Fruit fly (Drosophila melanogaster) whole organism, pupa: ENCODE data around the gene RpS5a.

Experiments used
- CG10348 ChIP-seq: fragments of 200-800 bp; sonication (Bioruptor generic); IDR thresholded peaks from 2 replicates; pipeline ENCODE4 v1.3.6; 2022; ENCODE audit warnings: missing biosample characterization, missing genetic modification characterization
- CG13204 ChIP-seq: fragments of 200-800 bp; sonication (Bioruptor generic); optimal IDR thresholded peaks from 2 replicates; lab custom pipeline; 2018; ENCODE audit warnings: missing biosample characterization, mild to moderate bottlenecking, missing genetic modification characterization, moderate library complexity
- CG15710 ChIP-seq: fragments of 200-800 bp; sonication (Bioruptor generic); optimal IDR thresholded peaks from 2 replicates; lab custom pipeline; 2018; ENCODE audit warnings: missing biosample characterization, mild to moderate bottlenecking, missing genetic modification characterization, moderate library complexity
- CG8301 ChIP-seq: fragments of 200-800 bp; sonication (Bioruptor generic); optimal IDR thresholded peaks from 2 replicates; lab custom pipeline; 2018; ENCODE audit warnings: missing biosample characterization, mild to moderate bottlenecking, missing genetic modification characterization
- CG9948 ChIP-seq: fragments of 200-800 bp; sonication (Bioruptor generic); optimal IDR thresholded peaks from 2 replicates; lab custom pipeline; 2018; ENCODE audit warnings: missing biosample characterization, mild to moderate bottlenecking, missing genetic modification characterization, moderate library complexity
- Pif1B ChIP-seq: fragments of 200-800 bp; sonication (Bioruptor generic); optimal IDR thresholded peaks from 3 replicates; lab custom pipeline; 2016; ENCODE audit warnings: missing biosample characterization, missing genetic modification characterization
- Snoo ChIP-seq: fragments of 200-800 bp; sonication (Bioruptor generic); optimal IDR thresholded peaks from 3 replicates; lab custom pipeline; 2017; ENCODE audit warnings: missing biosample characterization, mild to moderate bottlenecking, missing genetic modification characterization, inconsistent platforms
- fd96Ca ChIP-seq: fragments of 200-800 bp; sonication (Bioruptor generic); IDR thresholded peaks from 3 replicates; pipeline ENCODE4 v1.3.6; 2022; ENCODE audit warnings: missing biosample characterization, missing genetic modification characterization
- rn ChIP-seq: fragments of 200-800 bp; sonication (Bioruptor generic); IDR thresholded peaks from 2 replicates; pipeline ENCODE4 v1.3.6; 2022; ENCODE audit warnings: missing biosample characterization, missing genetic modification characterization

DNA sequence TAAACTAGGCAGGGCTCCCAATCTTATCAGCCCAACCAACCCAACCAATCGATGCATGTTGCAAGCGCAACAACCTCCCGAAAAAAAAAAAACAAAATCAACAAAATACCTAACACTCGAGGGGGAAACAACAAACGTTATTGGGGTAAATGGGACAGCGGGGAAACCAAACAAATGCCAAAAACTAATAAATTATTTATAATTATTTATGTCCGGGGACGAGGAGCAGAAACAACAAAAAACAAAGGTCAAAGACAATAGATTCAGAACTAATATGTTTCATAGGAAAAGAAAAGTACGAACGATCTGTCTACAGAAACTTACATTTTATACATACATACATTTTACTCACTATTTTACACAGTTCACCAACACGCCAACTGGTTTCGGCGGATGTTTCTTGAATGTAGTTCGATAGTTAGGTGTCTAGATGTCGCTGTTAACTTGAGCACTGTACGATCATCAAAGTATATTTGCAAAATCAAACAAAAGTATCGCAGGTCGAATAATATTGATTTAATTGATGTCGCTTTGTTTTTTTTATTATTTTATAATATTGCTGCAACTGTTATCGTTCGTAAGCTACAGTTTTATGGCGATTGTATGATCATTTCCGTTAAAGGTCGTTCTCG lies 27.6 kb upstream of the RpS5a start:
- TF ChIP-seq CG10348 (GFP tag; lab: Robert Waterston, UW), result no peak
- no peak for TF ChIP-seq CG13204 (GFP tag; lab: Kevin White, UChicago)
- no peak for TF ChIP-seq CG8301
- TF ChIP-seq Pif1B (GFP tag; lab: Kevin White, UChicago), result no peak
- TF ChIP-seq CG9948 (tag; lab: Kevin White, UChicago), result no peak
- no peak for TF ChIP-seq Snoo (tag; lab: Kevin White, UChicago)
- TF ChIP-seq CG15710 (tag; lab: Kevin White, UChicago), result no peak
- no peak for TF ChIP-seq fd96Ca (GFP tag; lab: Robert Waterston, UW)
- TF ChIP-seq rn, result no peak
